Worm (Caenorhabditis elegans): ENCODE results near the gene K08F8.15.

DNA sequence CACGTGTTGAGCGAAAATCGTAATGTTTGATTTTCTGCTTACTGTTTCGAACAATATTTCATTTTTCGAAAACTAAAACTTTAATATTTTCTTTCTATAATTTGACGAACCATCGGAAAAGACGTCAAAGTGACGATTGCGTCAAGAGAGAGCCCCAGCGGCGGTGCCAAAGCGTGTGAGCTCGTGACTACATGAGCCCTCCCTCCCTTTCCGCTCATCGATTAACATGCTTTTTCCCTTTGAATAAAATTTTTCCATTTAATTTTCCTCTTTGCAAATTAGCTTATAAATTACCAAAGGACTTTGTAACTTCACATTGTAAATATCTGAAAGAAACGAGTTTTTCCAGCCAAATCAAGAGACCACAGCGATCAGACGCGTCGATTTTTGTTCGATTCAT lies 23.6 kb upstream of the K08F8.15 start:
- TF ChIP-seq ama-1 (optimal IDR thresholded peaks at IDR 0.05) (no peak), B0310.2 (tag; optimal IDR thresholded peaks at IDR 0.05) (no peak), tbx-11 (GFP tag; IDR thresholded peaks at IDR 0.05) (no peak), F13C5.2 (tag; optimal IDR thresholded peaks at IDR 0.05) (no peak)

Measured in whole organism, early embryonic.